Fruit fly (Drosophila melanogaster) Kc167 (cell line): ENCODE results near the gene obst-I.

Experiments
- Myc ChIP-seq: fragments of >200 bp; optimal IDR thresholded peaks from 2 replicates; lab custom pipeline; 2017; ENCODE audit warnings: missing external identifiers
- Sin3A ChIP-seq: fragments of >200 bp; optimal IDR thresholded peaks from 2 replicates; lab custom pipeline; 2018; ENCODE audit warnings: missing external identifiers
- h ChIP-seq: fragments of >200 bp; optimal IDR thresholded peaks from 3 replicates; lab custom pipeline; 2018; ENCODE audit warnings: missing external identifiers
- insv ChIP-seq: fragments of >200 bp; optimal IDR thresholded peaks from 3 replicates; lab custom pipeline; 2018; ENCODE audit warnings: missing external identifiers
- psq ChIP-seq: fragments of >200 bp; optimal IDR thresholded peaks from 2 replicates; lab custom pipeline; 2017; ENCODE audit warnings: missing external identifiers

DNA sequence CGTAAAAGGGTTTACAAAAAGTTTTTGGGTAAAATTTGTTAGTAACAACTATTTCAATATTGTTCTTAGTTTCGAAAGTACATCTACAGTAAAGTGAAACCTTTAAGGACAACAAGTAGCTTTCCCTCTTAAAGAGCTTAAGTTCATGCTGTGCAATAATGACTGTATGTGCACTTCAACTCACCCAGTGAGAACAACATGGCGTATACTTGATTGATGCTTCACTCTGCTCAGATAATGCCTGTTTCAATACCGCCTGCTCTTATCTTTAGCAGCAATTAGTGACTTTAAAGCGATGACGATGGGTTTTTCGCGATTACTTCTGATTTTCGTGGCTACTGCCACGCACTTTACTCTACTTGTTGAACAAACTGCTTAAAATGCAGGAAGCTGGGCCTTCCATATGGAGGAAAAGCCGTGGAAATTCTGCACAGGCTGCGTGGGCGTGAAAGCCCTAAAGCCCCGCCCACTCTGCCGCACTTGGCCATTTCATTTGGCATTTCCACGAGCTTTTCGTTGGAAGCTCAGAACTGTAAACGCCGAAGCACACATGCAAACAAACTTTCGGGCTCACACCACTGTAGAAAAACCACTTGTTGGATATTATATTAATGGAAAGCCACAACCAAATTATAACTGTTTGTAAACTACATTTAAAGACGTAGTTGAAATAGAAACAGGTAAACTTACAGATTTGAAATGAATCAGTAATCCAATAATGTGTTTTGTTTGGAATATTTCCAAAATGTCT lies 11.1 kb upstream of the obst-I start:
- TF ChIP-seq Sin3A (no peak), Myc (no peak), psq (lab: Kevin White, UChicago) (no peak), insv (no peak), h (lab: Kevin White, UChicago) (no peak)
